Comparison of ENCODE assay signal across 4 worm cellular contexts in genomic region chrII:5057315-5057714, ce11.
TF ChIP-seq lines count a peak whose summit lies in the region.

No protein-coding gene starts in this region.

TF ChIP-seq in whole organism, L2 larva, 48 proteins besides CTCF, POLR2A, EP300 and RAD21 (continues in another document):
- no peak for TF ChIP-seq ceh-16 (tag; optimal IDR thresholded peaks at IDR 0.05; lab: Kevin White, UChicago)
- peak; percentile 68 for TF ChIP-seq crh-2 (tag; optimal IDR thresholded peaks at IDR 0.05; lab: Kevin White, UChicago)
- TF ChIP-seq nhr-6 (tag; optimal IDR thresholded peaks at IDR 0.05; lab: Kevin White, UChicago): no peak
- TF ChIP-seq dmd-4 (tag; optimal IDR thresholded peaks at IDR 0.05; lab: Kevin White, UChicago): no peak
- peak; percentile 45 for TF ChIP-seq nhr-21 (tag; optimal IDR thresholded peaks at IDR 0.05; lab: Kevin White, UChicago)
- no peak for TF ChIP-seq nhr-237 (tag; optimal IDR thresholded peaks at IDR 0.05; lab: Kevin White, UChicago)
- TF ChIP-seq sma-3 (GFP tag; optimal IDR thresholded peaks at IDR 0.05; lab: Kevin White, UChicago): peak; percentile 73
- TF ChIP-seq unc-39 (tag; optimal IDR thresholded peaks at IDR 0.05; lab: Kevin White, UChicago): no peak
- TF ChIP-seq mdl-1 (tag; optimal IDR thresholded peaks at IDR 0.05; lab: Kevin White, UChicago): peak in 1 of 2 experiments; percentile 8
- no peak for TF ChIP-seq nhr-23 (tag; optimal IDR thresholded peaks at IDR 0.05; lab: Kevin White, UChicago)
- TF ChIP-seq mbf-1 (tag; optimal IDR thresholded peaks at IDR 0.05; lab: Kevin White, UChicago): no peak
- peak; percentile 26 for TF ChIP-seq nhr-25 (tag; optimal IDR thresholded peaks at IDR 0.05; lab: Kevin White, UChicago)
- TF ChIP-seq elt-3 (tag; optimal IDR thresholded peaks at IDR 0.05; lab: Kevin White, UChicago): no peak
- peak; percentile 44 for TF ChIP-seq lin-11 (tag; optimal IDR thresholded peaks at IDR 0.05; lab: Kevin White, UChicago)
- no peak for TF ChIP-seq zag-1 (tag; optimal IDR thresholded peaks at IDR 0.05; lab: Kevin White, UChicago)
- TF ChIP-seq aly-2 (tag; optimal IDR thresholded peaks at IDR 0.05; lab: Kevin White, UChicago): no peak
- TF ChIP-seq fos-1 (tag; optimal IDR thresholded peaks at IDR 0.05; lab: Kevin White, UChicago): peak; percentile 30
- no peak for TF ChIP-seq lin-39 (tag; optimal IDR thresholded peaks at IDR 0.05; lab: Kevin White, UChicago)
- TF ChIP-seq R02D3.7 (tag; optimal IDR thresholded peaks at IDR 0.05; lab: Kevin White, UChicago): no peak
- no peak for TF ChIP-seq unc-55 (GFP tag; optimal IDR thresholded peaks at IDR 0.05; lab: Kevin White, UChicago)
- no peak for TF ChIP-seq egl-27 (tag; optimal IDR thresholded peaks at IDR 0.05; lab: Kevin White, UChicago)
- TF ChIP-seq lsy-2 (tag; optimal IDR thresholded peaks at IDR 0.05; lab: Kevin White, UChicago): peak; percentile 63 to 81
- TF ChIP-seq Y55F3AM.14 (GFP tag; optimal IDR thresholded peaks at IDR 0.05; lab: Kevin White, UChicago): no peak
- TF ChIP-seq elt-1 (tag; optimal IDR thresholded peaks at IDR 0.05; lab: Kevin White, UChicago): no peak

TF ChIP-seq in whole organism, L4 larva, 104 proteins besides CTCF, POLR2A, EP300 and RAD21 (continues in another document):
- TF ChIP-seq egl-43 (GFP tag; IDR thresholded peaks at IDR 0.05; lab: Robert Waterston, UW): peak; percentile 88
- TF ChIP-seq ceh-62 (tag; optimal IDR thresholded peaks at IDR 0.05; lab: Kevin White, UChicago): no peak
- TF ChIP-seq F37D6.2 (tag; optimal IDR thresholded peaks at IDR 0.05; lab: Kevin White, UChicago): peak; percentile 13
- TF ChIP-seq F49E8.2 (tag; optimal IDR thresholded peaks at IDR 0.05; lab: Kevin White, UChicago; ENCODE audit: borderline replicate concordance): peak; percentile 64
- TF ChIP-seq gei-8 (GFP tag; optimal IDR thresholded peaks at IDR 0.05; lab: Kevin White, UChicago): no peak
- TF ChIP-seq jun-1 (tag; optimal IDR thresholded peaks at IDR 0.05; lab: Kevin White, UChicago): no peak
- no peak for TF ChIP-seq nhr-10 (tag; optimal IDR thresholded peaks at IDR 0.05; lab: Kevin White, UChicago)
- peak; percentile 68 for TF ChIP-seq rbr-2 (tag; optimal IDR thresholded peaks at IDR 0.05; lab: Kevin White, UChicago)
- TF ChIP-seq pqm-1 (tag; optimal IDR thresholded peaks at IDR 0.05; lab: Kevin White, UChicago): no peak
- TF ChIP-seq daf-16 (GFP tag; optimal IDR thresholded peaks at IDR 0.05; lab: Kevin White, UChicago): peak; percentile 16 to 45
- TF ChIP-seq daf-16 (tag; optimal IDR thresholded peaks at IDR 0.05; lab: Kevin White, UChicago): peak; percentile 55
- TF ChIP-seq daf-12 (tag; optimal IDR thresholded peaks at IDR 0.05; lab: Kevin White, UChicago): no peak
- TF ChIP-seq Y5F2A.4 (GFP tag; optimal IDR thresholded peaks at IDR 0.05; lab: Kevin White, UChicago): no peak
- no peak for TF ChIP-seq ceh-82 (tag; optimal IDR thresholded peaks at IDR 0.05; lab: Kevin White, UChicago)
- peak; percentile 80 for TF ChIP-seq lim-7 (GFP tag; IDR thresholded peaks at IDR 0.05; lab: Robert Waterston, UW)
- peak; percentile 72; the same call in 1 of the 2 replicates for TF ChIP-seq nhr-42 (GFP tag; IDR thresholded peaks at IDR 0.05; lab: Robert Waterston, UW)
- peak; percentile 39; the same call in 1 of the 2 replicates for TF ChIP-seq ctbp-1 (GFP tag; IDR thresholded peaks at IDR 0.05; lab: Robert Waterston, UW)
- TF ChIP-seq lsy-2 (tag; optimal IDR thresholded peaks at IDR 0.05; lab: Kevin White, UChicago): peak; percentile 15 to 84
- TF ChIP-seq nhr-102 (tag; optimal IDR thresholded peaks at IDR 0.05; lab: Kevin White, UChicago): peak; percentile 60
- TF ChIP-seq mep-1 (tag; optimal IDR thresholded peaks at IDR 0.05; lab: Kevin White, UChicago): peak; percentile 76
- peak; percentile 85 for TF ChIP-seq mes-2 (tag; optimal IDR thresholded peaks at IDR 0.05; lab: Kevin White, UChicago; ENCODE audit: poor library complexity, severe bottlenecking)
- no peak for TF ChIP-seq nhr-11 (tag; optimal IDR thresholded peaks at IDR 0.05; lab: Kevin White, UChicago)
- TF ChIP-seq lin-13 (GFP tag; optimal IDR thresholded peaks at IDR 0.05; lab: Kevin White, UChicago): peak; percentile 30

TF ChIP-seq in whole organism, late embryonic, 69 proteins besides CTCF, POLR2A, EP300 and RAD21 (continues in another document):
- TF ChIP-seq hlh-15 (tag; optimal IDR thresholded peaks at IDR 0.05; lab: Kevin White, UChicago) (no peak), K09A11.1 (tag; optimal IDR thresholded peaks at IDR 0.05; lab: Kevin White, UChicago; ENCODE audit: insufficient read depth) (no peak), ceh-2 (tag; optimal IDR thresholded peaks at IDR 0.05; lab: Kevin White, UChicago) (no peak), nhr-11 (tag; optimal IDR thresholded peaks at IDR 0.05; lab: Kevin White, UChicago) (no peak), fkh-10 (GFP tag; optimal IDR thresholded peaks at IDR 0.05; lab: Kevin White, UChicago) (no peak), lim-6 (tag; optimal IDR thresholded peaks at IDR 0.05; lab: Kevin White, UChicago) (no peak), ahr-1 (tag; optimal IDR thresholded peaks at IDR 0.05; lab: Kevin White, UChicago) (no peak), hlh-13 (GFP tag; optimal IDR thresholded peaks at IDR 0.05; lab: Kevin White, UChicago) (no peak), dve-1 (tag; optimal IDR thresholded peaks at IDR 0.05; lab: Kevin White, UChicago) (no peak), pag-3 (tag; optimal IDR thresholded peaks at IDR 0.05; lab: Kevin White, UChicago; ENCODE audit: borderline replicate concordance) (no peak), pros-1 (tag; optimal IDR thresholded peaks at IDR 0.05; lab: Kevin White, UChicago) (no peak), ztf-16 (tag; optimal IDR thresholded peaks at IDR 0.05; lab: Kevin White, UChicago) (peak; percentile 44), ceh-22 (tag; optimal IDR thresholded peaks at IDR 0.05; lab: Kevin White, UChicago) (no peak), tbx-7 (tag; optimal IDR thresholded peaks at IDR 0.05; lab: Kevin White, UChicago) (no peak), tbx-2 (tag; optimal IDR thresholded peaks at IDR 0.05; lab: Kevin White, UChicago) (no peak), C38D4.7 (GFP tag; optimal IDR thresholded peaks at IDR 0.05; lab: Kevin White, UChicago) (no peak), ceh-6 (GFP tag; optimal IDR thresholded peaks at IDR 0.05; lab: Kevin White, UChicago) (no peak), hlh-30 (tag; optimal IDR thresholded peaks at IDR 0.05; lab: Kevin White, UChicago; ENCODE audit: insufficient read depth) (no peak), sdc-2 (tag; optimal IDR thresholded peaks at IDR 0.05; lab: Kevin White, UChicago) (no peak), ceh-19 (GFP tag; optimal IDR thresholded peaks at IDR 0.05; lab: Kevin White, UChicago) (no peak), pha-4 (tag; optimal IDR thresholded peaks at IDR 0.05; lab: Kevin White, UChicago) (no peak), pax-1 (tag; optimal IDR thresholded peaks at IDR 0.05; lab: Kevin White, UChicago) (no peak), nhr-232 (tag; optimal IDR thresholded peaks at IDR 0.05; lab: Kevin White, UChicago) (peak; percentile 35), odd-2 (tag; optimal IDR thresholded peaks at IDR 0.05; lab: Kevin White, UChicago) (no peak), T23F11.4 (GFP tag; optimal IDR thresholded peaks at IDR 0.05; lab: Kevin White, UChicago) (no peak), dmd-4 (tag; optimal IDR thresholded peaks at IDR 0.05; lab: Kevin White, UChicago; ENCODE audit: borderline replicate concordance) (no peak), pha-2 (tag; optimal IDR thresholded peaks at IDR 0.05; lab: Kevin White, UChicago) (no peak)

TF ChIP-seq in whole organism, mixed stage, embryonic, 35 proteins besides CTCF, POLR2A, EP300 and RAD21 (continues in another document):
- TF ChIP-seq cnd-1 (tag; optimal IDR thresholded peaks at IDR 0.05; lab: Kevin White, UChicago) (no peak), drap-1 (GFP tag; optimal IDR thresholded peaks at IDR 0.05; lab: Kevin White, UChicago) (peak; percentile 44), elt-3 (tag; optimal IDR thresholded peaks at IDR 0.05; lab: Kevin White, UChicago) (no peak), unc-62 (GFP tag; optimal IDR thresholded peaks at IDR 0.05; lab: Kevin White, UChicago) (no peak), mab-5 (tag; optimal IDR thresholded peaks at IDR 0.05; lab: Kevin White, UChicago) (no peak), ceh-43 (GFP tag; optimal IDR thresholded peaks at IDR 0.05; lab: Kevin White, UChicago) (no peak), nhr-237 (tag; optimal IDR thresholded peaks at IDR 0.05; lab: Kevin White, UChicago) (no peak), pha-4 (tag; optimal IDR thresholded peaks at IDR 0.05; lab: Kevin White, UChicago) (no peak), ztf-11 (tag; optimal IDR thresholded peaks at IDR 0.05; lab: Kevin White, UChicago) (no peak), zip-8 (tag; optimal IDR thresholded peaks at IDR 0.05; lab: Kevin White, UChicago) (no peak), ham-2 (GFP tag; optimal IDR thresholded peaks at IDR 0.05; lab: Kevin White, UChicago) (peak; percentile 17), unc-39 (tag; optimal IDR thresholded peaks at IDR 0.05; lab: Kevin White, UChicago) (no peak), mls-2 (tag; optimal IDR thresholded peaks at IDR 0.05; lab: Kevin White, UChicago) (peak; percentile 47), nhr-12 (tag; optimal IDR thresholded peaks at IDR 0.05; lab: Kevin White, UChicago) (no peak), lin-32 (GFP tag; optimal IDR thresholded peaks at IDR 0.05; lab: Kevin White, UChicago) (no peak), blmp-1 (tag; optimal IDR thresholded peaks at IDR 0.05; lab: Kevin White, UChicago) (no peak), ceh-83 (GFP tag; optimal IDR thresholded peaks at IDR 0.05; lab: Kevin White, UChicago) (peak; percentile 73), sem-2 (GFP tag; optimal IDR thresholded peaks at IDR 0.05; lab: Kevin White, UChicago) (peak; percentile 41), mep-1 (tag; optimal IDR thresholded peaks at IDR 0.05; lab: Kevin White, UChicago) (no peak), flh-1 (GFP tag; optimal IDR thresholded peaks at IDR 0.05; lab: Kevin White, UChicago) (no peak), tbx-8 (GFP tag; optimal IDR thresholded peaks at IDR 0.05; lab: Kevin White, UChicago) (peak; percentile 35), nhr-2 (tag; optimal IDR thresholded peaks at IDR 0.05; lab: Kevin White, UChicago) (no peak), unc-120 (tag; optimal IDR thresholded peaks at IDR 0.05; lab: Kevin White, UChicago; ENCODE audit: poor library complexity, severe bottlenecking) (no peak), nhr-28 (tag; optimal IDR thresholded peaks at IDR 0.05; lab: Kevin White, UChicago) (no peak), hlh-1 (tag; optimal IDR thresholded peaks at IDR 0.05; lab: Kevin White, UChicago) (no peak), M03D4.4 (tag; optimal IDR thresholded peaks at IDR 0.05; lab: Kevin White, UChicago) (peak; percentile 55), snpc-4 (tag; optimal IDR thresholded peaks at IDR 0.05; lab: Kevin White, UChicago) (no peak), lsy-2 (tag; optimal IDR thresholded peaks at IDR 0.05; lab: Kevin White, UChicago) (no peak), sptf-1 (tag; optimal IDR thresholded peaks at IDR 0.05; lab: Kevin White, UChicago) (peak; percentile 60), elt-1 (tag; optimal IDR thresholded peaks at IDR 0.05; lab: Kevin White, UChicago; ENCODE audit: borderline replicate concordance, insufficient read depth) (no peak)
